Worm (Caenorhabditis elegans) whole organism, L3 larva: ENCODE data around the gene Y49A3A.3.

Experiments used
- ceh-82 ChIP-seq: fragments of 150-350 bp; optimal IDR thresholded peaks from 2 replicates; lab custom pipeline; 2014; ENCODE audit warnings: missing biosample characterization, missing genetic modification characterization
- egl-27 ChIP-seq: sonication (generic microtip); optimal IDR thresholded peaks from 4 replicates; lab custom pipeline; 2017; ENCODE audit warnings: missing biosample characterization, missing genetic modification reagents, missing genetic modification characterization
- fkh-10 ChIP-seq: sonication (generic microtip); optimal IDR thresholded peaks from 2 replicates; lab custom pipeline; 2017; ENCODE audit warnings: missing biosample characterization, missing genetic modification reagents, missing genetic modification characterization
- fos-1 ChIP-seq: fragments of 150-350 bp; optimal IDR thresholded peaks from 2 replicates; lab custom pipeline; 2014; ENCODE audit warnings: missing biosample characterization, missing genetic modification characterization
- lin-39 ChIP-seq: fragments of 150-350 bp; optimal IDR thresholded peaks from 2 replicates; lab custom pipeline; 2018; ENCODE audit warnings: missing biosample characterization, missing genetic modification reagents, missing genetic modification characterization
- nhr-12 ChIP-seq: fragments of 150-350 bp; optimal IDR thresholded peaks from 2 replicates; lab custom pipeline; 2014; ENCODE audit warnings: missing biosample characterization, missing genetic modification characterization
- nhr-77 ChIP-seq: fragments of 150-350 bp; optimal IDR thresholded peaks from 2 replicates; lab custom pipeline; 2014; ENCODE audit warnings: missing biosample characterization, missing genetic modification characterization
- pqm-1 ChIP-seq: fragments of 150-350 bp; optimal IDR thresholded peaks from 2 replicates; lab custom pipeline; 2017; ENCODE audit warnings: missing biosample characterization, missing genetic modification characterization, inconsistent platforms
- skn-1 ChIP-seq: fragments of 150-350 bp; optimal IDR thresholded peaks from 2 replicates; lab custom pipeline; 2014; ENCODE audit warnings: missing biosample characterization, missing genetic modification characterization

DNA sequence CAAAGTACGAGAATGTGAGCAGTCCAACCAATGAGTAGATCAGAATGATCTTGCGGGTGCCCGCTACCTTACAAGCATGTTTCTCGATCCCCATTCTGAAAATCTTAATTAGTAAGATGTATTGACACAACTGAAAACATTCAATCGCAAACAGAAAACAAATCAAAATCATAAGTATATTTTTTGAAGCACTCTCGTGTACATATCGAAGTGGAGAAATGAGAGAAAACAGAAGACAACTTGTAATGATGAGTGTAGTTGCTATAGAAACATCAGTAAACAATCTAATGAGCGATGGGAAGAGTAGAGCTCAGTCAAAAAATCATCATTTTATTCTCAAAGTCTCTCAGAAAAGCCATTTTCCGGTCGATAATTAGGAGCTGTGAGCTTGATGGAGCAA lies 41.5 kb upstream of the Y49A3A.3 start, which contains the start of gene F14D7.8:
- TF ChIP-seq ceh-82 (tag; lab: Kevin White, UChicago) (no peak), fkh-10 (GFP tag; lab: Kevin White, UChicago) (no peak), fos-1 (tag; lab: Kevin White, UChicago) (no peak), skn-1 (tag; lab: Kevin White, UChicago) (no peak), nhr-12 (tag; lab: Kevin White, UChicago) (no peak), nhr-77 (no peak), lin-39 (no peak), pqm-1 (no peak), egl-27 (tag; lab: Kevin White, UChicago) (no peak)
